Worm (Caenorhabditis elegans) whole organism, mixed stage, embryonic: ENCODE results near the gene fig-1.
A peak's percentile ranks its signal among the peaks of the same experiment; 100 is the strongest.

Experiments
- M03D4.4 ChIP-seq: sonication (generic microtip); optimal IDR thresholded peaks from 2 replicates; lab custom pipeline; 2017; ENCODE audit warnings: mild to moderate bottlenecking, missing genetic modification characterization, missing compliant biosample characterization
- bed-3 ChIP-seq: fragments of 200-800 bp; sonication (Bioruptor generic); optimal IDR thresholded peaks from 3 replicates; lab custom pipeline; 2018; ENCODE audit warnings: mild to moderate bottlenecking, missing genetic modification characterization, moderate library complexity, missing compliant biosample characterization
- blmp-1 ChIP-seq: fragments of 150-350 bp; optimal IDR thresholded peaks from 2 replicates; lab custom pipeline; 2014; ENCODE audit warnings: missing biosample characterization, missing genetic modification characterization
- ceh-39 ChIP-seq: fragments of 150-350 bp; optimal IDR thresholded peaks from 2 replicates; lab custom pipeline; 2014; ENCODE audit warnings: missing biosample characterization, missing genetic modification characterization
- ceh-43 ChIP-seq: fragments of 200-800 bp; sonication (Bioruptor generic); optimal IDR thresholded peaks from 2 replicates; lab custom pipeline; 2018; ENCODE audit warnings: mild to moderate bottlenecking, missing genetic modification characterization, moderate library complexity, missing compliant biosample characterization
- ceh-83 ChIP-seq: fragments of 200-800 bp; sonication (Bioruptor generic); optimal IDR thresholded peaks from 2 replicates; lab custom pipeline; 2018; ENCODE audit warnings: mild to moderate bottlenecking, missing genetic modification characterization, missing compliant biosample characterization
- ces-1 ChIP-seq: fragments of 150-350 bp; optimal IDR thresholded peaks from 2 replicates; lab custom pipeline; 2014; ENCODE audit warnings: missing biosample characterization, missing genetic modification reagents, missing genetic modification characterization
- elt-1 ChIP-seq: sonication (generic microtip); optimal IDR thresholded peaks from 2 replicates; lab custom pipeline; 2017; ENCODE audit warnings: missing genetic modification characterization, mild to moderate bottlenecking, missing compliant biosample characterization, antibody characterized with exemption, moderate library complexity, borderline replicate concordance; ENCODE audit not compliant: insufficient read depth
- elt-3 ChIP-seq: fragments of 150-350 bp; optimal IDR thresholded peaks from 2 replicates; lab custom pipeline; 2014; ENCODE audit warnings: missing biosample characterization, missing genetic modification characterization
- flh-1 ChIP-seq: fragments of 200-800 bp; sonication (Bioruptor generic); optimal IDR thresholded peaks from 2 replicates; lab custom pipeline; 2018; ENCODE audit warnings: mild to moderate bottlenecking, missing genetic modification characterization, moderate library complexity, missing compliant biosample characterization
- ham-2 ChIP-seq: fragments of 200-800 bp; sonication (Bioruptor generic); optimal IDR thresholded peaks from 2 replicates; lab custom pipeline; 2018; ENCODE audit warnings: mild to moderate bottlenecking, missing genetic modification characterization, missing compliant biosample characterization
- hlh-1 ChIP-seq: fragments of 150-350 bp; optimal IDR thresholded peaks from 2 replicates; lab custom pipeline; 2014; ENCODE audit warnings: missing biosample characterization, missing genetic modification reagents, missing genetic modification characterization
- lin-13 ChIP-seq: fragments of 150-350 bp; optimal IDR thresholded peaks from 2 replicates; lab custom pipeline; 2014; ENCODE audit warnings: missing biosample characterization, missing genetic modification characterization
- lin-32 ChIP-seq: fragments of 200-800 bp; sonication (Bioruptor generic); optimal IDR thresholded peaks from 2 replicates; lab custom pipeline; 2018; ENCODE audit warnings: mild to moderate bottlenecking, missing genetic modification characterization, missing compliant biosample characterization
- lsy-2 ChIP-seq: fragments of 150-350 bp; optimal IDR thresholded peaks from 2 replicates; lab custom pipeline; 2014; ENCODE audit warnings: missing biosample characterization, missing genetic modification characterization
- mab-5 ChIP-seq: fragments of 150-350 bp; optimal IDR thresholded peaks from 2 replicates; lab custom pipeline; 2014; ENCODE audit warnings: missing biosample characterization, missing genetic modification characterization
- mep-1 ChIP-seq: fragments of 150-350 bp; optimal IDR thresholded peaks from 2 replicates; lab custom pipeline; 2017; ENCODE audit warnings: missing biosample characterization, missing genetic modification reagents, missing genetic modification characterization, inconsistent platforms
- mls-2 ChIP-seq: sonication (generic microtip); optimal IDR thresholded peaks from 2 replicates; lab custom pipeline; 2016; ENCODE audit warnings: mild to moderate bottlenecking, missing genetic modification characterization, moderate library complexity, missing compliant biosample characterization
- nhr-12 ChIP-seq: fragments of 150-350 bp; optimal IDR thresholded peaks from 2 replicates; lab custom pipeline; 2014; ENCODE audit warnings: missing biosample characterization, missing genetic modification characterization
- nhr-2 ChIP-seq: fragments of 150-350 bp; optimal IDR thresholded peaks from 2 replicates; lab custom pipeline; 2014; ENCODE audit warnings: missing biosample characterization, missing genetic modification characterization
- nhr-237 ChIP-seq: fragments of 150-350 bp; optimal IDR thresholded peaks from 2 replicates; lab custom pipeline; 2014; ENCODE audit warnings: missing biosample characterization, missing genetic modification characterization
- nhr-28 ChIP-seq: fragments of 150-350 bp; optimal IDR thresholded peaks from 2 replicates; lab custom pipeline; 2014; ENCODE audit warnings: missing biosample characterization, missing genetic modification characterization
- nhr-76 ChIP-seq: sonication (generic microtip); optimal IDR thresholded peaks from 2 replicates; lab custom pipeline; 2017; ENCODE audit warnings: missing biosample characterization, missing genetic modification characterization
- pha-4 ChIP-seq: fragments of 150-350 bp; optimal IDR thresholded peaks from 2 replicates; lab custom pipeline; 2018; ENCODE audit warnings: missing biosample characterization, missing genetic modification reagents, missing genetic modification characterization
- sem-2 ChIP-seq: fragments of 200-800 bp; sonication (Bioruptor generic); optimal IDR thresholded peaks from 2 replicates; lab custom pipeline; 2018; ENCODE audit warnings: mild to moderate bottlenecking, missing genetic modification characterization, missing compliant biosample characterization
- snpc-4 ChIP-seq: fragments of 150-350 bp; optimal IDR thresholded peaks from 2 replicates; lab custom pipeline; 2014; ENCODE audit warnings: missing biosample characterization, missing genetic modification characterization
- sptf-1 ChIP-seq: sonication (generic microtip); optimal IDR thresholded peaks from 2 replicates; lab custom pipeline; 2017; ENCODE audit warnings: mild to moderate bottlenecking, missing genetic modification characterization, moderate library complexity, missing compliant biosample characterization
- unc-120 ChIP-seq: sonication (generic microtip); optimal IDR thresholded peaks from 2 replicates; lab custom pipeline; 2017; ENCODE audit warnings: missing genetic modification characterization, missing compliant biosample characterization; ENCODE audit not compliant: poor library complexity, severe bottlenecking
- unc-39 ChIP-seq: fragments of 150-350 bp; optimal IDR thresholded peaks from 2 replicates; lab custom pipeline; 2014; ENCODE audit warnings: missing biosample characterization, missing genetic modification characterization
- unc-62 ChIP-seq: fragments of 150-350 bp; optimal IDR thresholded peaks from 2 replicates; lab custom pipeline; 2014; ENCODE audit warnings: missing biosample characterization, missing genetic modification reagents, missing genetic modification characterization
- zip-8 ChIP-seq: fragments of 150-350 bp; optimal IDR thresholded peaks from 2 replicates; lab custom pipeline; 2014; ENCODE audit warnings: missing biosample characterization, missing genetic modification characterization
- ztf-11 ChIP-seq: fragments of 150-350 bp; optimal IDR thresholded peaks from 2 replicates; lab custom pipeline; 2014; ENCODE audit warnings: missing biosample characterization, missing genetic modification characterization

Gene fig-1

DNA sequence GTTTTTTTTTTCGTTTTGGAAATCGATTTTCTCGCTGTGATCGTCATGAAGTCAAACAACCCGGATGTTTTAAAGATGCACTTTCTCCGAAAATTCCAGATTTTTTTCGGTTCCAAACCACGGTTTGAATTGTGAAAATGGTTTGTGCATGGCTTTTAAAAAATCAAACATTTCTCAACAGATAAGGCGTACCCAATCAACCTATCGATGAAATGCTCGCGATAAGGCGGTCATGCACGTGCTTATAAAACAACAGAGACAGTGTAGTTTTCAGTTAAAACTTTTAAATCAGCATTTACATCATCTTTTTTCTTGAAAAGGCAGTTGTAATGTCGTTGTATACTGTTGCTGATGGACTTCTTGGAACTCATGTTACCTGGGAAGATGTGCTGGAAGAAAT, 48.6 kb downstream of the fig-1 start, which contains the start of gene F58B4.5:
Gene F58B4.5 (plus strand): TSS at position 283 of the 400 bp plus-strand sequence.
- TF ChIP-seq snpc-4 (tag; lab: Kevin White, UChicago) = no peak
- TF ChIP-seq sem-2 = no peak
- no peak for TF ChIP-seq bed-3 (GFP tag; lab: Kevin White, UChicago)
- TF ChIP-seq mab-5 (tag; lab: Kevin White, UChicago) = no peak
- TF ChIP-seq, all 35 proteins: peak for 0

DNA sequence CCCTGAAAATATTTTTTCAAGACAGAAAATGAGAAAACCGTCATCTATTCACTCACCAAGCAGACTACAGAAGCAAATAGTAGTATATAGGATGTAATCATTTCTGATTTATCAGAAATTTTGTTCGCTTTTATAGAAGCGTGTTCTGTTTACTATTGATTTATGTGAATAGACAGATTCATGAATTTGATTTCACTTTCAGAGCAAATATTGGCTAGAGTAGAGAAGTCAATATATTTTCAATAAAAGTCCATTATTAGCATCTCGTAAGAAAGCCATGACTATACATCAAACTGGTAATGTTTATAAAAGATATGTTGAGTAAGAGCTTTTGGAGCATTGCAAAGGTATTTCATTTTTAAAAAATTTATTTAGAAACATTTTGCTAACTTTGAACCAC, 49.8 kb downstream of the fig-1 start, which contains the start of gene scvp-1:
Gene scvp-1 (minus strand): TSS at position 101 of the 400 bp plus-strand sequence.
- TF ChIP-seq ceh-39 (tag; lab: Kevin White, UChicago) = no peak
- no peak for TF ChIP-seq bed-3 (GFP tag; lab: Kevin White, UChicago)
- TF ChIP-seq unc-62 (GFP tag; lab: Kevin White, UChicago) = no peak
- TF ChIP-seq ztf-11 (tag; lab: Kevin White, UChicago) = no peak
- TF ChIP-seq mls-2 = no peak
- TF ChIP-seq pha-4 (tag; lab: Kevin White, UChicago) = no peak
- TF ChIP-seq sem-2 = no peak
- no peak for TF ChIP-seq blmp-1 (tag; lab: Kevin White, UChicago)
- no peak for TF ChIP-seq snpc-4 (tag; lab: Kevin White, UChicago)
- no peak for TF ChIP-seq unc-120 (tag; lab: Kevin White, UChicago)
- no peak for TF ChIP-seq ham-2
- TF ChIP-seq lsy-2 (tag; lab: Kevin White, UChicago) = no peak
- no peak for TF ChIP-seq lin-13 (tag; lab: Kevin White, UChicago)
- no peak for TF ChIP-seq zip-8 (tag; lab: Kevin White, UChicago)
- TF ChIP-seq mab-5 (tag; lab: Kevin White, UChicago) = no peak
- no peak for TF ChIP-seq mep-1 (tag; lab: Kevin White, UChicago)
- TF ChIP-seq nhr-2 (tag; lab: Kevin White, UChicago) = no peak
- TF ChIP-seq unc-39 = no peak

DNA sequence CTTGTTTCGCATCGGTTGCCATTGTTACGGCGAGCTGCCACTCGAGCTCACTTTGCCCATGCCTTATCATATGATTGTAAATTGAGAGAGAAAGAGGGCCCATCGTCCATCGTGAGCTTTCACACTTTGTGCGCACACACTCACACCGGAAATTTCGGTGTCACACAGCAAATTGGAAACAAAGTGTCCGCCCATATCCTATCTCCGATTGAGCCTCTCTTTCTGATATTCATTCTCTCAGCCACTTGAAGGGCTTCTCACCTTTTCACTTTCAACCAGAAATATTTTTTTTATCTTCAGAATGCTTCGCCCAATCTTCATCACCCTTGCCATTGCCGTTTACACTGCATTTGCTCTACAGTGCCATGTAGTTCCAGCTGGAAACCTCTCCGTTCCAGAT, 51.5 kb downstream of the fig-1 start, which contains the start of gene F58B4.3:
Gene F58B4.3 (plus strand): TSS at position 301 of the 400 bp plus-strand sequence.
- TF ChIP-seq nhr-237 (tag; lab: Kevin White, UChicago) = no peak
- no peak for TF ChIP-seq blmp-1 (tag; lab: Kevin White, UChicago)
- TF ChIP-seq unc-62 (GFP tag; lab: Kevin White, UChicago) = no peak
- TF ChIP-seq ceh-39 (tag; lab: Kevin White, UChicago) = no peak
- no peak for TF ChIP-seq elt-1 (tag; lab: Kevin White, UChicago)
- TF ChIP-seq M03D4.4 (tag; lab: Kevin White, UChicago) = no peak
- TF ChIP-seq nhr-12 (tag; lab: Kevin White, UChicago) = no peak
- no peak for TF ChIP-seq ham-2

DNA sequence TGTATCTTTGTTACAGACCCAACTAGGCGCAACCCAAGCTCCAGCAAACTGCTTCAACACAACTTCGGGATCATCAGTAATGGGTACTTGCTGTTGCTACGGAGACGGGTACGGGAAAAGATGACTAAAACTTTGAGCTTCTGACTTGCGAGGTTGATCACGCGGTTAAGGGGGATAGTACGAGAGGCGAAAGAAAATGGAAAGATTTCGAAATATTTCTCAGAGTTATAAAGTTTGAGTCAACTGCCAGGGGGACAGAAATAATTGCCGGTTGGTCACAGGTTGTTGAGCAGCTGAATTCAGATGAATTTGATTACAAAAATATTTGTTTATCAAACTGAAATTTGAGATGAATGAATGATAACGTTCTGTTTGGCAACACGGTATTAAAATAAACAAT, 55.4 kb downstream of the fig-1 start:
- TF ChIP-seq ham-2 (no peak), mab-5 (tag; lab: Kevin White, UChicago) (no peak), mep-1 (tag; lab: Kevin White, UChicago) (no peak), nhr-28 (no peak), sptf-1 (tag; lab: Kevin White, UChicago) (no peak), nhr-12 (tag; lab: Kevin White, UChicago) (no peak), ceh-43 (GFP tag; lab: Kevin White, UChicago) (no peak), M03D4.4 (tag; lab: Kevin White, UChicago) (no peak), elt-1 (tag; lab: Kevin White, UChicago) (no peak), ztf-11 (tag; lab: Kevin White, UChicago) (no peak), bed-3 (GFP tag; lab: Kevin White, UChicago) (no peak), ceh-83 (GFP tag; lab: Kevin White, UChicago) (no peak), pha-4 (tag; lab: Kevin White, UChicago) (no peak), hlh-1 (tag; lab: Kevin White, UChicago) (no peak), flh-1 (no peak), nhr-76 (tag; lab: Kevin White, UChicago) (no peak), lin-32 (GFP tag; lab: Kevin White, UChicago) (no peak), zip-8 (tag; lab: Kevin White, UChicago) (no peak), snpc-4 (tag; lab: Kevin White, UChicago) (no peak)

DNA sequence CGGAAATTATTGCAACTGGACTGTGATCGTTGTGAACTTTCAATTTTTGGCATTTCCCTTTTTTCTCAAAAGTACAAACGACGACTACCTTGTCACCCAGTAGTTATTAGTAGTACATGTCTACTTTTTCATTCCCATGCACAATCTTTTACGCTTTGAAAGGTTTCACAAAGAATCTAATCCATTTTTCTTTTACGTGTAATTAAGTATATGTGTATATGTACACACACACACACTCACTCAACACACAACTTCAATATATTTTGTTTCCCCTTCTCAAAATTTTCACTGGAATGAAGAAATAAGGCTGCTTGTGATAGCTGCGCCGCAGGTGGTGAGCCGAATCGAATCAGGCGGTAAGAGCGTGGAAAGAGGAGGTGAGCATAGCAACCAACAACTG, 56.3 kb downstream of the fig-1 start, which contains the start of gene F58B4.6:
Gene F58B4.6 (plus strand): TSS at position 301 of the 400 bp plus-strand sequence.
- TF ChIP-seq ces-1 (GFP tag; lab: Kevin White, UChicago) = peak; percentile 28
- TF ChIP-seq pha-4 (tag; lab: Kevin White, UChicago) = no peak
- TF ChIP-seq nhr-2 (tag; lab: Kevin White, UChicago) = no peak
- TF ChIP-seq elt-3 = no peak
- TF ChIP-seq ceh-83 (GFP tag; lab: Kevin White, UChicago) = no peak
- TF ChIP-seq elt-1 (tag; lab: Kevin White, UChicago) = no peak
- TF ChIP-seq bed-3 (GFP tag; lab: Kevin White, UChicago) = no peak
